Fruit fly (Drosophila melanogaster) whole organism, embryonic: ENCODE results near the gene CG2003.

ENCODE experiments used
- CG12219 ChIP-seq: fragments of 200-800 bp; sonication (Bioruptor generic); optimal IDR thresholded peaks from 3 replicates; lab custom pipeline; 2018; ENCODE audit warnings: missing biosample characterization, mild to moderate bottlenecking, missing genetic modification characterization
- CG3726 ChIP-seq: fragments of 200-800 bp; sonication (Bioruptor generic); IDR thresholded peaks from 3 replicates; pipeline ENCODE4, ENCODE4 v1.3.6; 2022; ENCODE audit warnings: missing biosample characterization, missing genetic modification characterization
- Rx ChIP-seq: fragments of 200-800 bp; sonication (Bioruptor generic); IDR thresholded peaks from 2 replicates; pipeline ENCODE4 v1.3.6; 2022; ENCODE audit warnings: missing biosample characterization, missing genetic modification characterization
- ac ChIP-seq: fragments of 200-800 bp; sonication (Bioruptor generic); optimal IDR thresholded peaks from 3 replicates; lab custom pipeline; 2017; ENCODE audit warnings: missing biosample characterization, mild to moderate bottlenecking, missing genetic modification characterization
- usp ChIP-seq: fragments of >200 bp; optimal IDR thresholded peaks from 2 replicates; lab custom pipeline; 2017; ENCODE audit warnings: missing biosample characterization, missing genetic modification characterization
- vvl ChIP-seq: fragments of 200-800 bp; sonication (Bioruptor generic); IDR thresholded peaks from 2 replicates; pipeline ENCODE4 v1.3.6; 2022; ENCODE audit warnings: missing biosample characterization, missing genetic modification characterization

dm6 chr3R:31949433-31949832, 28.5 kb upstream of the CG2003 start:
- no peak for TF ChIP-seq Rx (GFP tag; lab: Robert Waterston, UW)
- no peak for TF ChIP-seq CG12219
- no peak for TF ChIP-seq ac (GFP tag; lab: Kevin White, UChicago)
- TF ChIP-seq usp = no peak
- no peak for TF ChIP-seq CG3726 (GFP tag; lab: Robert Waterston, UW)
- TF ChIP-seq vvl (GFP tag; lab: Robert Waterston, UW) = 0 out of 2 replicates have a peak, but pooled peaks have one; percentile 22
